Worm (Caenorhabditis elegans): ENCODE data around the gene C15H9.3.

Gene C15H9.3

ce11 chrX:6160427-6160826 is 44.8 kb downstream of the C15H9.3 start, which contains the start of gene odd-2:
odd-2 (minus strand) TSS chrX:6160527.
- TF ChIP-seq mdl-1 (tag; optimal IDR thresholded peaks at IDR 0.05) (no peak), snpc-4 (tag; optimal IDR thresholded peaks at IDR 0.05) (no peak), crh-2 (tag; optimal IDR thresholded peaks at IDR 0.05) (no peak), nhr-23 (tag; optimal IDR thresholded peaks at IDR 0.05) (no peak), unc-39 (tag; optimal IDR thresholded peaks at IDR 0.05) (no peak), elt-1 (tag; optimal IDR thresholded peaks at IDR 0.05) (no peak), lsy-2 (tag; optimal IDR thresholded peaks at IDR 0.05) (no peak), ceh-82 (tag; optimal IDR thresholded peaks at IDR 0.05) (no peak), ZK546.5 (tag; optimal IDR thresholded peaks at IDR 0.05) (no peak), gmeb-1 (tag; optimal IDR thresholded peaks at IDR 0.05) (no peak), nhr-6 (tag; optimal IDR thresholded peaks at IDR 0.05) (no peak), R02D3.7 (tag; optimal IDR thresholded peaks at IDR 0.05) (no peak), lin-11 (tag; optimal IDR thresholded peaks at IDR 0.05) (no peak), nhr-12 (tag; optimal IDR thresholded peaks at IDR 0.05) (no peak), nhr-237 (tag; optimal IDR thresholded peaks at IDR 0.05) (no peak), nhr-10 (tag; optimal IDR thresholded peaks at IDR 0.05) (no peak), unc-62 (GFP tag; optimal IDR thresholded peaks at IDR 0.05) (no peak)

ce11 chrX:6162037-6162436 is 46.4 kb downstream of the C15H9.3 start:
- TF ChIP-seq ama-1 (optimal IDR thresholded peaks at IDR 0.05) (no peak), fos-1 (tag; optimal IDR thresholded peaks at IDR 0.05) (no peak), Y55F3AM.14 (GFP tag; optimal IDR thresholded peaks at IDR 0.05) (no peak), aly-2 (tag; optimal IDR thresholded peaks at IDR 0.05) (no peak), nhr-21 (tag; optimal IDR thresholded peaks at IDR 0.05) (no peak), unc-62 (GFP tag; optimal IDR thresholded peaks at IDR 0.05) (no peak)

- TF ChIP-seq lin-11 (tag; optimal IDR thresholded peaks at IDR 0.05) (no peak), peb-1 (tag; optimal IDR thresholded peaks at IDR 0.05) (no peak), unc-62 (GFP tag; optimal IDR thresholded peaks at IDR 0.05) (no peak), aly-2 (tag; optimal IDR thresholded peaks at IDR 0.05) (no peak), F13H6.1 (tag; optimal IDR thresholded peaks at IDR 0.05) (no peak), lin-13 (GFP tag; optimal IDR thresholded peaks at IDR 0.05) (no peak), Y55F3AM.14 (GFP tag; optimal IDR thresholded peaks at IDR 0.05) (no peak), sem-4 (tag; optimal IDR thresholded peaks at IDR 0.05) (no peak), mbf-1 (tag; optimal IDR thresholded peaks at IDR 0.05) (no peak), lsy-2 (tag; optimal IDR thresholded peaks at IDR 0.05) (no peak), nhr-10 (tag; optimal IDR thresholded peaks at IDR 0.05) (no peak)
Measured at ce11 chrX:6167376-6167775, 51.8 kb downstream of the C15H9.3 start.

Data from whole organism, L2 larva.